Fruit fly (Drosophila melanogaster): ENCODE data around the gene ogre.
A peak's percentile ranks its signal among the peaks of the same experiment; 100 is the strongest.

Gene ogre

dm6 chrX:7013320-7014214 lies 22.4 kb upstream of the ogre start, which contains the start of the genes CG3032 and CG4593 (continued):
- TF ChIP-seq Sry-β (GFP tag; optimal IDR thresholded peaks at IDR 0.05) (no peak), abd-A (tag; optimal IDR thresholded peaks at IDR 0.05) (no peak), D19B (GFP tag; optimal IDR thresholded peaks at IDR 0.05) (peak; percentile 58), CG7745 (tag; optimal IDR thresholded peaks at IDR 0.05) (no peak), cato (GFP tag; optimal IDR thresholded peaks at IDR 0.05; ENCODE audit: borderline replicate concordance) (peak; percentile 55), Hsf (GFP tag; optimal IDR thresholded peaks at IDR 0.05) (peak; percentile 88), usp (GFP tag; optimal IDR thresholded peaks at IDR 0.05) (no peak), Atf3 (GFP tag; optimal IDR thresholded peaks at IDR 0.05) (peak; percentile 34), ATbp (GFP tag; optimal IDR thresholded peaks at IDR 0.05) (peak; percentile 63), Dref (GFP tag; IDR thresholded peaks at IDR 0.05) (peak; percentile 38), CG10366 (GFP tag; IDR thresholded peaks at IDR 0.05) (peak; percentile 92), CG18476 (GFP tag; optimal IDR thresholded peaks at IDR 0.05) (peak; percentile 69), en (GFP tag; optimal IDR thresholded peaks at IDR 0.05) (peak; percentile 20), ems (GFP tag; optimal IDR thresholded peaks at IDR 0.05) (peak; percentile 69), NC2β (GFP tag; optimal IDR thresholded peaks at IDR 0.05) (peak; percentile 67), fd3F (GFP tag; optimal IDR thresholded peaks at IDR 0.05) (peak; percentile 83), CG2116 (GFP tag; optimal IDR thresholded peaks at IDR 0.05) (peak; percentile 57), CG15601 (tag; optimal IDR thresholded peaks at IDR 0.05) (peak; percentile 64), Dfd (GFP tag; optimal IDR thresholded peaks at IDR 0.05) (no peak), CG1832 (GFP tag; optimal IDR thresholded peaks at IDR 0.05) (no peak), sisA (GFP tag; IDR thresholded peaks at IDR 0.05) (peak; percentile 86), Scr (GFP tag; IDR thresholded peaks at IDR 0.05; ENCODE audit: partially characterized antibody) (0 out of 2 replicates have a peak, but pooled peaks have one; percentile 17), Abd-B (GFP tag; optimal IDR thresholded peaks at IDR 0.05) (peak; percentile 75), hbn (GFP tag; IDR thresholded peaks at IDR 0.05; ENCODE audit: partially characterized antibody) (no peak), CG9215 (GFP tag; IDR thresholded peaks at IDR 0.05) (peak; percentile 83), az2 (GFP tag; optimal IDR thresholded peaks at IDR 0.05) (peak; percentile 81), Chrac-16 (GFP tag; optimal IDR thresholded peaks at IDR 0.05) (peak; percentile 81), da (GFP tag; optimal IDR thresholded peaks at IDR 0.05) (no peak), unc-4 (GFP tag; IDR thresholded peaks at IDR 0.05; ENCODE audit: partially characterized antibody) (peak; percentile 21; the same call in 1 of the 2 replicates), H2.0 (GFP tag; IDR thresholded peaks at IDR 0.05) (peak; percentile 86), MTF-1 (GFP tag; optimal IDR thresholded peaks at IDR 0.05; ENCODE audit: borderline replicate concordance) (no peak), slp2 (GFP tag; optimal IDR thresholded peaks at IDR 0.05) (peak; percentile 47), CG10543 (GFP tag; optimal IDR thresholded peaks at IDR 0.05) (peak; percentile 54), HLH54F (GFP tag; optimal IDR thresholded peaks at IDR 0.05) (peak; percentile 77), sqz (GFP tag; optimal IDR thresholded peaks at IDR 0.05) (peak; percentile 20), bsh (GFP tag; optimal IDR thresholded peaks at IDR 0.05) (peak; percentile 47 to 79), MBD-R2 (GFP tag; IDR thresholded peaks at IDR 0.05) (peak; percentile 95), Med (GFP tag) (peak; percentile 95), insv (GFP tag; optimal IDR thresholded peaks at IDR 0.05) (peak; percentile 87 to 98), CG12942 (GFP tag; optimal IDR thresholded peaks at IDR 0.05) (peak; percentile 70), CG33213 (GFP tag; optimal IDR thresholded peaks at IDR 0.05) (peak; percentile 64), unpg (GFP tag; optimal IDR thresholded peaks at IDR 0.05) (peak; percentile 86), H15 (GFP tag; IDR thresholded peaks at IDR 0.05) (peak; percentile 84), crp (GFP tag; optimal IDR thresholded peaks at IDR 0.05) (peak in 1 of 2 experiments; percentile 60), NK7.1 (GFP tag; optimal IDR thresholded peaks at IDR 0.05) (peak; percentile 56), CG10209 (GFP tag; optimal IDR thresholded peaks at IDR 0.05) (peak; percentile 74), Hr39 (optimal IDR thresholded peaks at IDR 0.05) (no peak), CG9817 (tag; optimal IDR thresholded peaks at IDR 0.05) (peak; percentile 81)

Measured in whole organism, embryonic.